Worm (Caenorhabditis elegans) whole organism, dauer: ENCODE data around the gene C48B4.6.

Experiments used
- unc-62 ChIP-seq: sonication (generic microtip); optimal IDR thresholded peaks from 2 replicates; lab custom pipeline; 2017; ENCODE audit warnings: missing biosample characterization, missing genetic modification reagents, missing genetic modification characterization

Gene C48B4.6

DNA sequence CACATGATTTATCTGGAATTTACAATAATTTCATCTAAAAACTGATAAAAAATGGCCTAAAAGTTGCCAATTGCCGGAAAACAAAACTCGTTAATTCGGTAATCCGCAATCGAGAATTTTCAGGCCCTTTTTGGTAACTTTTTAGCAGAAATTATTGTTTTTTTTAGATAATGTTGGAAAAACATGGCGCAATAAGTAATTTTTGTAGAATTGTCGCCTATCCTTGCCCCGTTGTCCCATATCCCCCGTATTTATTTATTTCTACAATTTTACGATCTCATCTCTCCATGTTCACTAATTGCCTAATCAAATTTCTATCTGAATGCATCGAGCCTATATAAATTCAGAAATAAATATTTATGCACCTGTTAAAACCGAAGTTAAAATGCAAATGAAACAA lies 45.4 kb downstream of the C48B4.6 start:
- no peak for TF ChIP-seq unc-62 (GFP tag; lab: Kevin White, UChicago)

DNA sequence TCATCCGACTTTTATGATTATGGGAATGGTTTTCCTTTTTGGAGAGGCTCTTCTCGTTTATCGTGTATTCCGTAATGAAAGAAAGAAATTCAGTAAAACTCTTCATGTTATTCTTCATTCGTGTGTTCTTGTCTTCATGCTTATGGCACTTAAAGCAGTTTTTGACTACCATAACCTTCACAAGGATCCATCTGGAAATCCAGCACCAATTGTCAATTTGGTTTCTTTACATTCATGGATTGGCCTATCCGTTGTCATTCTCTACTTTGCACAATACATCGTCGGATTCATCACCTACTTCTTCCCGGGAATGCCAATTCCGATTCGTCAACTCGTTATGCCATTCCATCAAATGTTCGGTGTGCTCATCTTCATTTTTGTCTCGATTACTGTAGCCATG lies 46.7 kb downstream of the C48B4.6 start:
- TF ChIP-seq unc-62 (GFP tag; lab: Kevin White, UChicago), result no peak

DNA sequence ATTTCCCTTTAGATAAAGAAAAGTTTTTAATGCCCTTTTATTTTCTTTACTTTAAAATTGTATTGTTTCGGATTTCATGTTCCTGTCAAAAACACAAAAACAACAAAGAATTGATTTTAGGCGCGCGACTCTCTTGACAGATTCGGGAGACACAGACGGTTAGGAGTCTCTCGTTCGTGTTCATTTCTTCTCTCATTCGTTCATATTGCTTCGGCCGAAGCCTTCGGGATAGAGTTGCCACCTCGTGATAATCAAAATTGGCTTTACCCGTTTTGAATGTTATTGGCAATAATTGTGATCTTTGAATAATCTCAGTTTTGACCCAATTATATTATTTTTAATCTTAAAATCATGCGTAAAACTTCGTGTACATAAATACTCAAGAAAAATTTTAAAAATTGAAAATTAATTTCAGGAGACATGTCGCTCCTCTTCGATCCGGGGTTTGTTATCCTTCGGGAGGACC lies 47.3 kb downstream of the C48B4.6 start, which contains the start of gene F55H2.5:
Gene F55H2.5, plus strand, starts transcription at position 416 of the 466 bp plus-strand sequence.
- TF ChIP-seq unc-62 (GFP tag; lab: Kevin White, UChicago), result no peak

DNA sequence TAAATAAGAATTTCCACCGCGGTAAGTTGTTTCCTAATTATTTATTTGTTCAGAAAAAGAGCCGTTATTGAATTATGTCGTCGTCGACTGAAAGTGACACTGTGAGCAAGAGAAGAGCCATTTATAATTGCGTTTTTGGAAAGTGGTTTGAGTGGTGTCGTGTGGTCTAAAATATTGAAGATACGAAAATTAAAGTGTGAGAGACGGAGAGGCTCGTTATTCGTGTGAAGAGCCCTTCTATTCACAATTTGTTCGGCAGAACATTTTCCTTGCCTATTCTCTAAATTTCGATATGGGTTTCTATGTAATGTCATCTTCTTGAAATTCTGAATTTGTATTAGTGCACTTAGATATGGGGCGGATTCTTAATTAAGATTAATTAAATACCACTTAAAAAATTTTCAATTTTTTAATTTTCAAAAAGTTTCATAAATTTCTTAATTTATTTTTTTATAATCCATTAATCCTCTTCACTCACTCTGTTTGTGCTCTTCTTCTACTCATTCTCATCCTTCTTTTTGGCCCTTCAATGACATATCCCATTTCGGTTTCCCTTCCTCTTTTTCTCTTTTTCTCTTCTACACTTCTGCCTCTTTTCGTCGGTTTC lies 48.5 kb downstream of the C48B4.6 start:
- no peak for TF ChIP-seq unc-62 (GFP tag; lab: Kevin White, UChicago)

DNA sequence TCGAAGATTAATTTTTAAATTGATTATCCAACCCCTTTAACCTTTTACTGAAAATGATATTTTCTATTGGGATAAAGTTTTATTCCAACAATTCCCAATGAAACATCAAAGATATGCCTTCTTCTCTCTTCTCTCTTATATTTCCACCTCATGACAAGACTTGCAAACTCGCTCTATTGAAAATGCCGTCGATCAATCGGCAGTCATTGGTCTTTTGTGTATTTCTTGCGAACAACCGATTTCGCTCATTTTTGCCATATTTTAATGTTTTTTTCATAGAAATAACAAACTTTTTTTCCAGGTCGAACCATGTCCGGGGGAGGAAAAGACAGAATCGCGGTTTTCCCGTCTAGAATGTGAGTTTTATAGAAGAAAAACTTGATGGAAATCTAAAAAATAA lies 50.6 kb downstream of the C48B4.6 start, which contains the start of gene vha-14:
Gene vha-14, plus strand, starts transcription at position 302 of the 400 bp plus-strand sequence.
- no peak for TF ChIP-seq unc-62 (GFP tag; lab: Kevin White, UChicago)
